Worm (Caenorhabditis elegans): ENCODE data around the gene str-151.

DNA sequence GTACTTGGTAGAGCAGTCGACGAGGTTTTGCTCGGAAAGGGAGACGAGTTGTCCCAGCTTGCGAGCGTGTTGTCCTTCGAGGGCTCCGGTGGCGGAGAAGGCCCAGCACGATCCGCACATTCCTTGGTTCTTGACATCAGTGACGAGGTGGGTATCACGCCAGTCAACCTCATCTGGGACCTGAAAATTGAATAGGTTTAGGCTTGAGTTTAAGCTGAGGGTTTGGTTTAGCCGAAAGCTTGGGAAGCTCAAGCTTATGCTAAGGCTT is 17.7 kb downstream of the str-151 start:
- no peak for TF ChIP-seq hnd-1 (tag; optimal IDR thresholded peaks at IDR 0.05)
- no peak for TF ChIP-seq B0310.2 (tag; optimal IDR thresholded peaks at IDR 0.05)
- no peak for TF ChIP-seq ama-1 (optimal IDR thresholded peaks at IDR 0.05)
- no peak for TF ChIP-seq scrt-1 (GFP tag; IDR thresholded peaks at IDR 0.05)
- TF ChIP-seq pes-1 (GFP tag; IDR thresholded peaks at IDR 0.05), result no peak
- TF ChIP-seq aly-1 (tag; optimal IDR thresholded peaks at IDR 0.05), result no peak
- TF ChIP-seq ceh-36 (tag; optimal IDR thresholded peaks at IDR 0.05), result no peak
- TF ChIP-seq ceh-13 (GFP tag; optimal IDR thresholded peaks at IDR 0.05), result no peak
- no peak for TF ChIP-seq hmg-4 (GFP tag; optimal IDR thresholded peaks at IDR 0.05)
- TF ChIP-seq tbx-37 (GFP tag; conservative IDR thresholded peaks at IDR 0.05), result no peak
- TF ChIP-seq flt-1 (GFP tag; IDR thresholded peaks at IDR 0.05), result no peak
- TF ChIP-seq F13C5.2 (tag; optimal IDR thresholded peaks at IDR 0.05), result no peak
- no peak for TF ChIP-seq hmbx-1 (tag; optimal IDR thresholded peaks at IDR 0.05)
- no peak for TF ChIP-seq ets-7 (tag; optimal IDR thresholded peaks at IDR 0.05)

Data from whole organism, early embryonic.